Fruit fly (Drosophila melanogaster): ENCODE data around the gene alphaTub84B.
A peak's percentile ranks its signal among the peaks of the same experiment; 100 is the strongest.

Gene alphaTub84B

DNA sequence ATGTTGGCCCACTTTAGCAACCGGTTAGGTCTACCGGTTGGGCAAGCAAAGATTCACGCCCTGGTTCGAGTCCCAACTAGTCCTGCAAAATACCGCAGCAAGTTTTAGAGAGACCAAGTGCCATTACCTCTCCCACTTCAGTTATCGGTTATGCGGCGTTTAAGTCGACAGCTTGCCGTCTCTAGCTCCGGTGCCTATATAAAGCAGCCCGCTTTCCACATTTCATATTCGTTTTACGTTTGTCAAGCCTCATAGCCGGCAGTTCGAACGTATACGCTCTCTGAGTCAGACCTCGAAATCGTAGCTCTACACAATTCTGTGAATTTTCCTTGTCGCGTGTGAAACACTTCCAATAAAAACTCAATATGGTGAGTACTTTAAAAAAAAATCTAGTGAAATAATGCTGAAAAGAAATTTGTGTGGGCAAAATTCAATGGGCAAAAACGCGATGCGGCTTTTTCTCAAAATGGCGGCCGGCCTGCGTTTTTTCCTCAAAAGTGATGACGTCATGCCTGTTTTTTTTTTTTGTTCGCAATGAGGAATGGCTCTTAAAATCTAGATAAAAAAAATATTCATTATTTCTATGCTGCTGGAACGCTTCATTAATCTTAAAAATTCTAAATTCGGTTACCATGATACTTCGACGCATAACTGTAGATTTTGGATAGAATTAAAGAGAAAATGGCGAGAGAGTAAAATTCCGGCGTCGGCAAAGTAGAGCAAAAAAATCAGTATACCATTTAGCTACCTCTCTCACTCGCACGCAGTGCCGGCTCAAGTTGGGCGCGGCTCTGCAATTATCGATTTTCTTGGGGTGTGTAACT, at the start of gene alphaTub84B:
Gene alphaTub84B (plus strand): TSS at position 223 of the 824 bp plus-strand sequence.
- peak; percentile 59 for TF ChIP-seq CG1620 (GFP tag; optimal IDR thresholded peaks at IDR 0.05)
- no peak for TF ChIP-seq kay (GFP tag; ENCODE audit: borderline replicate concordance)
- peak; percentile 84 for TF ChIP-seq Crg-1 (GFP tag; optimal IDR thresholded peaks at IDR 0.05)
- TF ChIP-seq CG5204 (GFP tag; optimal IDR thresholded peaks at IDR 0.05), result no peak
- no peak for TF ChIP-seq toe (GFP tag; optimal IDR thresholded peaks at IDR 0.05)
- no peak for TF ChIP-seq ovo (GFP tag; optimal IDR thresholded peaks at IDR 0.05)
- TF ChIP-seq bab1 (GFP tag; optimal IDR thresholded peaks at IDR 0.05), result peak; percentile 79
- TF ChIP-seq Clk (GFP tag; optimal IDR thresholded peaks at IDR 0.05), result no peak
- peak; percentile 43 for TF ChIP-seq CG12768 (GFP tag; optimal IDR thresholded peaks at IDR 0.05)
- peak in 1 of 2 experiments; percentile 10 for TF ChIP-seq cnc (optimal IDR thresholded peaks at IDR 0.05)
- peak; percentile 73 for TF ChIP-seq CG11617 (GFP tag; optimal IDR thresholded peaks at IDR 0.05)
- peak; percentile 80 for TF ChIP-seq Hr96 (GFP tag; optimal IDR thresholded peaks at IDR 0.05)
- TF ChIP-seq pad (GFP tag; optimal IDR thresholded peaks at IDR 0.05), result no peak
- TF ChIP-seq CG7045 (GFP tag; optimal IDR thresholded peaks at IDR 0.05), result peak; percentile 37
- TF ChIP-seq CG7101 (tag; optimal IDR thresholded peaks at IDR 0.05), result peak; percentile 61
- peak; percentile 51 for TF ChIP-seq CG14711 (tag; optimal IDR thresholded peaks at IDR 0.05)
- peak; percentile 66 for TF ChIP-seq CG33017 (tag; optimal IDR thresholded peaks at IDR 0.05)
- TF ChIP-seq cic (GFP tag; optimal IDR thresholded peaks at IDR 0.05), result peak; percentile 86
- TF ChIP-seq Mnt (GFP tag; optimal IDR thresholded peaks at IDR 0.05), result peak; percentile 91
- peak; percentile 73 for TF ChIP-seq tj (GFP tag; optimal IDR thresholded peaks at IDR 0.05)

DNA sequence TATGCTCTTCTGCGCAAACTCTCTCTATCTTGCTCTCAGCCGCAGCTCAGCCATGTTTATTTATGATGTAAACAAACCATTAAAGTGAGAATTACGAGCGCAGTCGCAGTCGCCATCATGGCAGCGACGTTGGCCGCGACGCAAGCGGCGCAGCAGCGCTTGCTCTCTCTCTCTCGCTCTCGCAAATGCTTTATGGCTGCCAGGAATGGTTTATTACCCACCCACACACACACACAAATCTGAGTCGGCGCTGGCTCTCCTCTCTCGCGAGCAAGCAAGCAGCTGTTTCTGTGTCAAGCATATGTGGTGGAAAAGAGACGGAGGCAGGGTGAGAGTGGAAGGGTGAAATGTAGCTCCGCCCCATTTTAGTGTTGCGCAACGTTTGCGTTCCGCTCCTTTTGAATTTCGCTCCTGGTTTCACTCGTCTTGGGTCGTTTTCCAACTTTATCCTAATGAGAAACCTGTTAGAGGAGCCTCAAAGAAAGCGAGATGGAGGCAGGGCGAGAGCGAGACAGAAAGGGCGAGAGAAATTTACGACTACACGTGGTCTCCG, 49.1 kb upstream of the alphaTub84B start:
- no peak for TF ChIP-seq cic (GFP tag; optimal IDR thresholded peaks at IDR 0.05)
- TF ChIP-seq Mnt (GFP tag; optimal IDR thresholded peaks at IDR 0.05), result peak; percentile 25
- TF ChIP-seq bab1 (GFP tag; optimal IDR thresholded peaks at IDR 0.05), result no peak

- no peak for TF ChIP-seq pad (GFP tag; optimal IDR thresholded peaks at IDR 0.05)
- no peak for TF ChIP-seq CG7045 (GFP tag; optimal IDR thresholded peaks at IDR 0.05)
- TF ChIP-seq CG11617 (GFP tag; optimal IDR thresholded peaks at IDR 0.05), result no peak
- TF ChIP-seq CG1620 (GFP tag; optimal IDR thresholded peaks at IDR 0.05), result no peak
- TF ChIP-seq CG5204 (GFP tag; optimal IDR thresholded peaks at IDR 0.05), result no peak
- no peak for TF ChIP-seq Crg-1 (GFP tag; optimal IDR thresholded peaks at IDR 0.05)
- no peak for TF ChIP-seq CG12768 (GFP tag; optimal IDR thresholded peaks at IDR 0.05)
- TF ChIP-seq CG33017 (tag; optimal IDR thresholded peaks at IDR 0.05), result no peak
- TF ChIP-seq tj (GFP tag; optimal IDR thresholded peaks at IDR 0.05), result no peak
- TF ChIP-seq cic (GFP tag; optimal IDR thresholded peaks at IDR 0.05), result no peak
- no peak for TF ChIP-seq kay (GFP tag; ENCODE audit: borderline replicate concordance)
- no peak for TF ChIP-seq Hr96 (GFP tag; optimal IDR thresholded peaks at IDR 0.05)
- TF ChIP-seq bab1 (GFP tag; optimal IDR thresholded peaks at IDR 0.05), result no peak
- TF ChIP-seq Mnt (GFP tag; optimal IDR thresholded peaks at IDR 0.05), result no peak
- TF ChIP-seq cnc (optimal IDR thresholded peaks at IDR 0.05), result no peak
- no peak for TF ChIP-seq Clk (GFP tag; optimal IDR thresholded peaks at IDR 0.05)
- no peak for TF ChIP-seq ovo (GFP tag; optimal IDR thresholded peaks at IDR 0.05)
- TF ChIP-seq toe (GFP tag; optimal IDR thresholded peaks at IDR 0.05), result no peak
Measured at dm6 chr3R:7040894-7041293, 45.5 kb upstream of the alphaTub84B start.

DNA sequence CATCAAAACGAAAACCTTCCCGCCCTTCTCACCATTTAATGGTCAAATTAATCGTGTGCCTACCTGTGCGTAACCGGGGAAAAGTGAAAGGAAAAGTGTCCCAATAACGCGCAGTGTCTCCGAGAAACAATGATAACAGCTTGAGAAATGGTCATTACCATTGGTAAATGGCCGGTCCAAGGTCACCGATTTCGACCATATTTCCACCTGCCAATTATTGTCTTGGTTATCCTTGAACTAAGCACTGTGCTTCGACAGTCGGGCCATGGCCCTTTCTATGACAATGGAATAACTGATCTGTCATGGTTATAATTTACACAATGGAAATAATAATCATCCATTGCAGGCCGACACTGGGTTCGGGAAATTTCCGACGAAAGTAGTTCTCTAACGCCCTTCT, 42.4 kb upstream of the alphaTub84B start:
- TF ChIP-seq ovo (GFP tag; optimal IDR thresholded peaks at IDR 0.05) (no peak), pad (GFP tag; optimal IDR thresholded peaks at IDR 0.05) (no peak), Mnt (GFP tag; optimal IDR thresholded peaks at IDR 0.05) (no peak), CG14711 (tag; optimal IDR thresholded peaks at IDR 0.05) (no peak), toe (GFP tag; optimal IDR thresholded peaks at IDR 0.05) (no peak), Clk (GFP tag; optimal IDR thresholded peaks at IDR 0.05) (no peak), CG7101 (tag; optimal IDR thresholded peaks at IDR 0.05) (no peak), CG5204 (GFP tag; optimal IDR thresholded peaks at IDR 0.05) (no peak), tj (GFP tag; optimal IDR thresholded peaks at IDR 0.05) (no peak), CG12768 (GFP tag; optimal IDR thresholded peaks at IDR 0.05) (no peak), kay (GFP tag; ENCODE audit: borderline replicate concordance) (no peak), cic (GFP tag; optimal IDR thresholded peaks at IDR 0.05) (no peak), cnc (optimal IDR thresholded peaks at IDR 0.05) (no peak), CG33017 (tag; optimal IDR thresholded peaks at IDR 0.05) (no peak), CG11617 (GFP tag; optimal IDR thresholded peaks at IDR 0.05) (no peak)

- TF ChIP-seq toe (GFP tag; optimal IDR thresholded peaks at IDR 0.05) (no peak), Mnt (GFP tag; optimal IDR thresholded peaks at IDR 0.05) (peak; percentile 26), cnc (optimal IDR thresholded peaks at IDR 0.05) (no peak), ovo (GFP tag; optimal IDR thresholded peaks at IDR 0.05) (no peak), CG7101 (tag; optimal IDR thresholded peaks at IDR 0.05) (no peak), Clk (GFP tag; optimal IDR thresholded peaks at IDR 0.05) (no peak), Hr96 (GFP tag; optimal IDR thresholded peaks at IDR 0.05) (no peak), pad (GFP tag; optimal IDR thresholded peaks at IDR 0.05) (no peak), CG7045 (GFP tag; optimal IDR thresholded peaks at IDR 0.05) (no peak), Crg-1 (GFP tag; optimal IDR thresholded peaks at IDR 0.05) (no peak), CG5204 (GFP tag; optimal IDR thresholded peaks at IDR 0.05) (no peak), CG33017 (tag; optimal IDR thresholded peaks at IDR 0.05) (no peak), cic (GFP tag; optimal IDR thresholded peaks at IDR 0.05) (peak; percentile 63), kay (GFP tag; ENCODE audit: borderline replicate concordance) (no peak)
Measured at dm6 chr3R:7052242-7052641, 34.2 kb upstream of the alphaTub84B start, which contains the start of gene Sodh1. TSS of gene Sodh1 (plus strand) at chr3R:7052335.
